Fruit fly (Drosophila melanogaster) whole organism, embryonic: ENCODE data around the gene Nf-YA.

Source experiments
- Aef1 ChIP-seq: fragments of 200-800 bp; sonication (Bioruptor generic); IDR thresholded peaks from 3 replicates; pipeline ENCODE4 v1.3.6; 2022; ENCODE audit warnings: missing biosample characterization, missing genetic modification characterization
- CG10462 ChIP-seq: fragments of 200-800 bp; sonication (Bioruptor generic); optimal IDR thresholded peaks from 2 replicates; lab custom pipeline; 2016; ENCODE audit warnings: missing biosample characterization, missing genetic modification characterization
- CG10654 ChIP-seq: fragments of 200-800 bp; sonication (Bioruptor generic); optimal IDR thresholded peaks from 2 replicates; lab custom pipeline; 2016; ENCODE audit warnings: missing biosample characterization, missing genetic modification characterization
- CG11696 ChIP-seq: fragments of 200-800 bp; sonication (Bioruptor generic); IDR thresholded peaks from 2 replicates; pipeline ENCODE4 v1.3.6; 2022; ENCODE audit warnings: missing biosample characterization, missing genetic modification characterization
- CG12236 ChIP-seq: fragments of 200-800 bp; sonication (Bioruptor generic); optimal IDR thresholded peaks from 2 replicates; lab custom pipeline; 2016; ENCODE audit warnings: missing biosample characterization, missing genetic modification characterization
- CG1603 ChIP-seq: fragments of 200-800 bp; sonication (Bioruptor generic); optimal IDR thresholded peaks from 2 replicates; lab custom pipeline; 2019; ENCODE audit warnings: missing biosample characterization, mild to moderate bottlenecking, missing genetic modification characterization, moderate library complexity
- CG17612 ChIP-seq: fragments of 200-800 bp; sonication (Bioruptor generic); IDR thresholded peaks from 2 replicates; pipeline ENCODE4 v1.3.6; 2022; ENCODE audit warnings: missing biosample characterization, missing genetic modification characterization
- CG17802 ChIP-seq: fragments of 200-800 bp; sonication (Bioruptor generic); optimal IDR thresholded peaks from 2 replicates; lab custom pipeline; 2018; ENCODE audit warnings: missing biosample characterization, mild to moderate bottlenecking, missing genetic modification characterization, moderate library complexity
- CG18262 ChIP-seq: fragments of 200-800 bp; optimal IDR thresholded peaks from 3 replicates; lab custom pipeline; 2019; ENCODE audit warnings: missing biosample characterization, mild to moderate bottlenecking, missing genetic modification characterization, moderate library complexity
- CG32767 ChIP-seq: fragments of 200-800 bp; sonication (Bioruptor generic); IDR thresholded peaks from 2 replicates; pipeline ENCODE4 v1.3.6; 2022; ENCODE audit warnings: missing biosample characterization, missing genetic modification characterization
- CG33557 ChIP-seq: fragments of 200-800 bp; sonication (Bioruptor generic); optimal IDR thresholded peaks from 2 replicates; lab custom pipeline; 2019; ENCODE audit warnings: missing biosample characterization, mild to moderate bottlenecking, missing genetic modification characterization, moderate library complexity
- CG34376 ChIP-seq: fragments of 200-800 bp; sonication (Bioruptor generic); optimal IDR thresholded peaks from 2 replicates; lab custom pipeline; 2018; ENCODE audit warnings: missing biosample characterization, mild to moderate bottlenecking, missing genetic modification characterization
- CG34422 ChIP-seq: fragments of 200-800 bp; sonication (Bioruptor generic); IDR thresholded peaks from 3 replicates; pipeline ENCODE4 v1.3.6; 2022; ENCODE audit warnings: missing biosample characterization, missing genetic modification characterization
- CG4282 ChIP-seq: fragments of 200-800 bp; sonication (Bioruptor generic); optimal IDR thresholded peaks from 2 replicates; lab custom pipeline; 2016; ENCODE audit warnings: missing biosample characterization, missing genetic modification characterization
- CG6272 ChIP-seq: fragments of 200-800 bp; sonication (Bioruptor generic); IDR thresholded peaks from 2 replicates; pipeline ENCODE4 v1.3.6; 2022; ENCODE audit warnings: missing biosample characterization, missing genetic modification characterization
- CG6854 ChIP-seq: fragments of 200-800 bp; sonication (Bioruptor generic); optimal IDR thresholded peaks from 3 replicates; lab custom pipeline; 2017; ENCODE audit warnings: missing biosample characterization, mild to moderate bottlenecking, missing genetic modification characterization
- CG7745 ChIP-seq: fragments of 200-800 bp; sonication (Bioruptor generic); optimal IDR thresholded peaks from 2 replicates; lab custom pipeline; 2018; ENCODE audit warnings: missing biosample characterization, mild to moderate bottlenecking, missing genetic modification characterization, moderate library complexity
- CG8281 ChIP-seq: fragments of 200-800 bp; sonication (Bioruptor generic); optimal IDR thresholded peaks from 2 replicates; lab custom pipeline; 2018; ENCODE audit warnings: missing biosample characterization, mild to moderate bottlenecking, missing genetic modification characterization, moderate library complexity
- CG8924 ChIP-seq: fragments of 200-800 bp; optimal IDR thresholded peaks from 3 replicates; lab custom pipeline; 2019; ENCODE audit warnings: missing biosample characterization, mild to moderate bottlenecking, missing genetic modification characterization, moderate library complexity
- CG9797 ChIP-seq: fragments of 200-800 bp; sonication (Bioruptor generic); optimal IDR thresholded peaks from 3 replicates; lab custom pipeline; 2018; ENCODE audit warnings: missing biosample characterization, mild to moderate bottlenecking, missing genetic modification characterization
- Camta ChIP-seq: fragments of 200-800 bp; sonication (Bioruptor generic); optimal IDR thresholded peaks from 2 replicates; lab custom pipeline; 2016; ENCODE audit warnings: missing biosample characterization, missing genetic modification characterization
- Chrac-16 ChIP-seq: fragments of 200-800 bp; sonication (Bioruptor generic); optimal IDR thresholded peaks from 3 replicates; lab custom pipeline; 2016; ENCODE audit warnings: missing biosample characterization, missing genetic modification characterization
- Dip3 ChIP-seq: fragments of 200-800 bp; sonication (Bioruptor generic); optimal IDR thresholded peaks from 3 replicates; lab custom pipeline; 2016; ENCODE audit warnings: missing biosample characterization, missing genetic modification characterization
- HHEX ChIP-seq: fragments of 200-800 bp; sonication (Bioruptor generic); optimal IDR thresholded peaks from 3 replicates; lab custom pipeline; 2017; ENCODE audit warnings: missing biosample characterization, mild to moderate bottlenecking, missing genetic modification characterization, missing genetic modification reagents
- Lim3 ChIP-seq: fragments of 200-800 bp; sonication (Bioruptor generic); IDR thresholded peaks from 2 replicates; pipeline ENCODE4 v1.3.6; 2022; ENCODE audit warnings: missing biosample characterization, missing genetic modification characterization
- MTF-1 ChIP-seq: fragments of 200-800 bp; sonication (Bioruptor generic); optimal IDR thresholded peaks from 2 replicates; lab custom pipeline; 2018; ENCODE audit warnings: missing biosample characterization, mild to moderate bottlenecking, missing genetic modification characterization, borderline replicate concordance
- Meics ChIP-seq: fragments of 200-800 bp; sonication (Bioruptor generic); optimal IDR thresholded peaks from 2 replicates; lab custom pipeline; 2017; ENCODE audit warnings: missing biosample characterization, mild to moderate bottlenecking, missing genetic modification characterization
- Oaz ChIP-seq: fragments of 200-800 bp; sonication (Bioruptor generic); IDR thresholded peaks from 2 replicates; pipeline ENCODE4 v1.3.6; 2022; ENCODE audit warnings: missing biosample characterization, missing genetic modification characterization
- Pdp1 ChIP-seq, 2 experiments: fragments of 200-800 bp; sonication (Bioruptor generic); optimal IDR thresholded peaks; 3 replicates each; lab custom pipeline; 2016; ENCODE audit warnings: missing biosample characterization in 2 of 2, missing genetic modification characterization in 2 of 2, mild to moderate bottlenecking in 1 of 2, moderate library complexity in 1 of 2
- Trl ChIP-seq, 3 experiments: fragments of >200 bp in 2 of 3; fragments of 200-800 bp in 1 of 3; sonication (Bioruptor generic) in 1 of 3; optimal IDR thresholded peaks; 2 replicates in 1 of 3; 3 replicates in 2 of 3; lab custom pipeline; 2016 to 2017; ENCODE audit warnings: missing biosample characterization in 1 of 3, missing genetic modification characterization in 1 of 3
- al ChIP-seq: fragments of 200-800 bp; sonication (Bioruptor generic); IDR thresholded peaks from 2 replicates; pipeline ENCODE4 v1.3.6; 2022; ENCODE audit warnings: missing biosample characterization, missing genetic modification characterization
- ash1 ChIP-seq: fragments of 200-800 bp; sonication (Bioruptor generic); optimal IDR thresholded peaks from 2 replicates; lab custom pipeline; 2018; ENCODE audit warnings: missing biosample characterization, mild to moderate bottlenecking, missing genetic modification characterization
- br ChIP-seq: fragments of >200 bp; optimal IDR thresholded peaks from 2 replicates; lab custom pipeline; 2017
- caup ChIP-seq: fragments of 200-800 bp; sonication (Bioruptor generic); optimal IDR thresholded peaks from 3 replicates; lab custom pipeline; 2017; ENCODE audit warnings: missing biosample characterization, mild to moderate bottlenecking, missing genetic modification characterization, moderate library complexity; ENCODE audit not compliant: severe bottlenecking
- da ChIP-seq: fragments of 200-800 bp; sonication (Bioruptor generic); optimal IDR thresholded peaks from 2 replicates; lab custom pipeline; 2016; ENCODE audit warnings: missing biosample characterization, missing genetic modification characterization
- dati ChIP-seq: fragments of 200-800 bp; sonication (Bioruptor generic); IDR thresholded peaks from 2 replicates; pipeline ENCODE4 v1.3.6; 2022; ENCODE audit warnings: missing biosample characterization, missing genetic modification characterization
- gt ChIP-seq: fragments of 200-800 bp; sonication (Bioruptor generic); IDR thresholded peaks from 2 replicates; pipeline ENCODE4 v1.3.6; 2022; ENCODE audit warnings: missing biosample characterization, missing genetic modification characterization
- hbn ChIP-seq: fragments of 200-800 bp; sonication (Bioruptor generic); IDR thresholded peaks from 2 replicates; pipeline ENCODE4 v1.3.6; 2022; ENCODE audit warnings: missing biosample characterization, missing genetic modification characterization; ENCODE audit not compliant: partially characterized antibody
- lmd ChIP-seq: fragments of 200-800 bp; sonication (Bioruptor generic); IDR thresholded peaks from 2 replicates; pipeline ENCODE4 v1.3.6; 2022; ENCODE audit warnings: missing biosample characterization, missing genetic modification characterization
- odd ChIP-seq: fragments of 200-800 bp; sonication (Bioruptor generic); optimal IDR thresholded peaks from 2 replicates; lab custom pipeline; 2017; ENCODE audit warnings: missing biosample characterization, mild to moderate bottlenecking, missing genetic modification characterization
- pzg ChIP-seq: fragments of 200-800 bp; sonication (Bioruptor generic); optimal IDR thresholded peaks from 3 replicates; lab custom pipeline; 2018; ENCODE audit warnings: missing biosample characterization, mild to moderate bottlenecking, missing genetic modification characterization, moderate library complexity
- ranshi ChIP-seq: fragments of 200-800 bp; sonication (Bioruptor generic); IDR thresholded peaks from 2 replicates; pipeline ENCODE4 v1.3.6; 2022; ENCODE audit warnings: missing biosample characterization, missing genetic modification characterization
- repo ChIP-seq: fragments of 200-800 bp; sonication (Bioruptor generic); optimal IDR thresholded peaks from 2 replicates; lab custom pipeline; 2016; ENCODE audit warnings: missing biosample characterization, missing genetic modification characterization
- slbo ChIP-seq: fragments of 200-800 bp; sonication (Bioruptor generic); IDR thresholded peaks from 2 replicates; pipeline ENCODE4 v1.3.6; 2022; ENCODE audit warnings: missing biosample characterization, missing genetic modification characterization
- stwl ChIP-seq: fragments of 200-800 bp; sonication (Bioruptor generic); optimal IDR thresholded peaks from 3 replicates; lab custom pipeline; 2018; ENCODE audit warnings: missing biosample characterization, mild to moderate bottlenecking, missing genetic modification characterization, moderate library complexity
- trh ChIP-seq: fragments of 200-800 bp; sonication (Bioruptor generic); optimal IDR thresholded peaks from 2 replicates; lab custom pipeline; 2016; ENCODE audit warnings: missing biosample characterization, missing genetic modification characterization
- vvl ChIP-seq: fragments of 200-800 bp; sonication (Bioruptor generic); IDR thresholded peaks from 2 replicates; pipeline ENCODE4 v1.3.6; 2022; ENCODE audit warnings: missing biosample characterization, missing genetic modification characterization
- zen2 ChIP-seq: fragments of 200-800 bp; sonication (Bioruptor generic); IDR thresholded peaks from 3 replicates; pipeline ENCODE4 v1.3.6; 2022; ENCODE audit warnings: missing biosample characterization, missing genetic modification characterization; ENCODE audit not compliant: partially characterized antibody
- zf30C ChIP-seq: fragments of 200-800 bp; sonication (Bioruptor generic); optimal IDR thresholded peaks from 3 replicates; lab custom pipeline; 2018; ENCODE audit warnings: missing biosample characterization, mild to moderate bottlenecking, missing genetic modification characterization

Nf-YA gene

dm6 chr3L:9422636-9423419 lies 19.2 kb downstream of the Nf-YA start, which contains the start of gene aay (continued):
- TF ChIP-seq pzg (GFP tag; lab: Kevin White, UChicago) (peak; percentile 17), zf30C (GFP tag; lab: Kevin White, UChicago) (peak; percentile 100), ranshi (GFP tag; lab: Robert Waterston, UW) (peak; percentile 98), CG34422 (GFP tag; lab: Robert Waterston, UW) (peak; percentile 98), Meics (peak; percentile 98), stwl (tag; lab: Kevin White, UChicago) (peak; percentile 88), CG8924 (peak; percentile 100), CG1603 (tag; lab: Kevin White, UChicago) (peak; percentile 97), ash1 (GFP tag; lab: Kevin White, UChicago) (peak; percentile 87), CG34376 (GFP tag; lab: Kevin White, UChicago) (peak; percentile 97), repo (peak; percentile 95), trh (GFP tag; lab: Kevin White, UChicago) (peak; percentile 97), hbn (GFP tag; lab: Robert Waterston, UW) (no peak), slbo (GFP tag; lab: Robert Waterston, UW) (peak; percentile 99), MTF-1 (GFP tag; lab: Kevin White, UChicago) (peak; percentile 95), CG6854 (GFP tag; lab: Kevin White, UChicago) (peak; percentile 98), Lim3 (peak; percentile 93), CG12236 (GFP tag; lab: Kevin White, UChicago) (peak; percentile 97), da (GFP tag; lab: Kevin White, UChicago) (peak; percentile 94), Dip3 (GFP tag; lab: Kevin White, UChicago) (peak; percentile 98), zen2 (no peak), CG18262 (tag; lab: Kevin White, UChicago) (peak; percentile 100), CG17612 (GFP tag; lab: Robert Waterston, UW) (peak; percentile 95), HHEX (GFP tag; lab: Kevin White, UChicago) (peak; percentile 98), CG8281 (tag; lab: Kevin White, UChicago) (peak; percentile 94), CG10654 (GFP tag; lab: Kevin White, UChicago) (peak; percentile 98), vvl (peak; percentile 99), dati (GFP tag; lab: Robert Waterston, UW) (peak; percentile 90), lmd (peak; percentile 98), Oaz (GFP tag; lab: Robert Waterston, UW) (peak; percentile 96), Pdp1 (GFP tag; optimal IDR thresholded peaks at IDR 0.05; lab: Kevin White, UChicago) (peak; percentile 96 to 98), CG6272 (GFP tag; lab: Robert Waterston, UW) (peak; percentile 97), Aef1 (GFP tag; lab: Robert Waterston, UW) (peak; percentile 98), gt (peak; percentile 96), CG33557 (GFP tag; lab: Kevin White, UChicago) (peak; percentile 98), CG17802 (tag; lab: Kevin White, UChicago) (peak; percentile 90), Camta (GFP tag; lab: Kevin White, UChicago) (peak; percentile 98), CG4282 (GFP tag; lab: Kevin White, UChicago) (peak; percentile 92), CG10462 (GFP tag; lab: Kevin White, UChicago) (peak; percentile 97), al (GFP tag; lab: Robert Waterston, UW) (peak; percentile 96), Chrac-16 (peak; percentile 99), caup (GFP tag; lab: Kevin White, UChicago) (peak; percentile 99), CG32767 (GFP tag; lab: Robert Waterston, UW) (peak; percentile 96), CG9797 (GFP tag; lab: Kevin White, UChicago) (peak; percentile 51), odd (GFP tag; lab: Kevin White, UChicago) (peak; percentile 98), CG11696 (GFP tag; lab: Robert Waterston, UW) (peak; percentile 94), Trl (optimal IDR thresholded peaks at IDR 0.05; lab: Kevin White, UChicago) (peak; percentile 60 to 80), Trl (GFP tag; optimal IDR thresholded peaks at IDR 0.05; lab: Kevin White, UChicago) (peak; percentile 95), br (lab: Kevin White, UChicago) (no peak), CG7745 (tag; lab: Kevin White, UChicago) (peak; percentile 88)
